Worm (Caenorhabditis elegans): Measurements from ENCODE around the gene C32H11.4.

Gene C32H11.4

DNA sequence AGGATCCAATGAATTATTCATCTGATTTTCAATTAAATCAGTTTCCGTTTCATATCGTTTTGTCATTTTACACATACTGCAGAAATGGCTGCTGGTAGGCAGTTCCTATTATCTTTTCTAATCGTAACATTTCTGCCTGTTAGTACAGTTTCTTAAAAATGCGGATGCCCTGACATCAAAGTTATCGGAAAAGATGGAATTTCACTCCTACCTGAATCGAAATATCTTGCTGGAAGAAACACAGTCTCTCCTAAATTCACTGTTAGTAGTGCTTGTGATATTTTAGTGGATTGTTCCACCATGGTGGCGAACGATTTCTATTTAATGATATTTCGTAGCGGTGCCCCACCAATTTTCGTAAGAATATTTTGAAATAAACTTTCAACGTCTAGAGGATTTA, 27.4 kb downstream of the C32H11.4 start, which contains the start of gene F55G11.10:
Gene F55G11.10, plus strand, starts transcription at position 301 of the 400 bp plus-strand sequence.
- TF ChIP-seq eyg-1 (tag; optimal IDR thresholded peaks at IDR 0.05) = no peak
- TF ChIP-seq che-1 (tag; optimal IDR thresholded peaks at IDR 0.05) = no peak
- no peak for TF ChIP-seq ceh-24 (tag; optimal IDR thresholded peaks at IDR 0.05)
- no peak for TF ChIP-seq hlh-13 (GFP tag; optimal IDR thresholded peaks at IDR 0.05)
- TF ChIP-seq ceh-6 (GFP tag; optimal IDR thresholded peaks at IDR 0.05) = no peak
- no peak for TF ChIP-seq ceh-14 (tag; optimal IDR thresholded peaks at IDR 0.05)
- no peak for TF ChIP-seq hlh-30 (tag; optimal IDR thresholded peaks at IDR 0.05; ENCODE audit: insufficient read depth)
- no peak for TF ChIP-seq mec-3 (tag; optimal IDR thresholded peaks at IDR 0.05; ENCODE audit: borderline replicate concordance)
- no peak for TF ChIP-seq pha-4 (tag; optimal IDR thresholded peaks at IDR 0.05)
- TF ChIP-seq ceh-19 (GFP tag; optimal IDR thresholded peaks at IDR 0.05) = no peak
- TF ChIP-seq madf-2 (tag; optimal IDR thresholded peaks at IDR 0.05) = no peak
- no peak for TF ChIP-seq npax-4 (tag; optimal IDR thresholded peaks at IDR 0.05)
- no peak for TF ChIP-seq tbx-7 (tag; optimal IDR thresholded peaks at IDR 0.05)

DNA sequence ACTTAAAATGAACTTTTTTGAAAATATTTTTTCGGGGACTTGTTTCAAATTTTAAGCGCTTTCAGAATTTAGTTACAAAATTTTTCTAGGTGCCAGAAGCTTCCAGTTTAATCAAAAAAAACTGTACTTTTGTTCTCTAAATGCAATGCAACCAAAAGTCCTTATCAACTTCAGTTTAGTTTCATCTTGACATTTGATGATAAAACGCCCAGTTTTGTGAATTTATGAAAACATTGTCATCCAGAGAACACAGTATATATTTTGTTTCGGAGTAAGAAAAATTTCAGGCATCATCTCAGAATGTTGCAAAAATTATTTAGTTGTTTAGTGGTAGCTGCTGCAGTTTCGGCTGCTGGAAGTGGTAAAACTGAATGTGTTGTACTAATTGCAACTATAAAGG, 36.7 kb downstream of the C32H11.4 start, which contains the start of gene F55G11.6:
Gene F55G11.6, plus strand, starts transcription at position 301 of the 400 bp plus-strand sequence.
- TF ChIP-seq rnt-1 (tag; optimal IDR thresholded peaks at IDR 0.05) = no peak
- TF ChIP-seq sox-4 (tag; optimal IDR thresholded peaks at IDR 0.05) = no peak
- TF ChIP-seq lim-6 (tag; optimal IDR thresholded peaks at IDR 0.05) = no peak
- TF ChIP-seq elt-4 (tag; optimal IDR thresholded peaks at IDR 0.05) = no peak
- no peak for TF ChIP-seq K02D7.2 (tag; optimal IDR thresholded peaks at IDR 0.05)
- no peak for TF ChIP-seq ceh-45 (GFP tag; IDR thresholded peaks at IDR 0.05)
- TF ChIP-seq fkh-6 (tag; optimal IDR thresholded peaks at IDR 0.05) = no peak
- no peak for TF ChIP-seq tbx-7 (tag; optimal IDR thresholded peaks at IDR 0.05)
- TF ChIP-seq che-1 (tag; optimal IDR thresholded peaks at IDR 0.05) = no peak
- TF ChIP-seq ceh-18 (tag; optimal IDR thresholded peaks at IDR 0.05) = no peak
- no peak for TF ChIP-seq ceh-48 (tag; optimal IDR thresholded peaks at IDR 0.05)
- no peak for TF ChIP-seq ama-1 (optimal IDR thresholded peaks at IDR 0.05)
- no peak for TF ChIP-seq nhr-11 (tag; optimal IDR thresholded peaks at IDR 0.05)
- no peak for TF ChIP-seq unc-42 (tag; optimal IDR thresholded peaks at IDR 0.05)
- no peak for TF ChIP-seq unc-86 (tag; optimal IDR thresholded peaks at IDR 0.05)

DNA sequence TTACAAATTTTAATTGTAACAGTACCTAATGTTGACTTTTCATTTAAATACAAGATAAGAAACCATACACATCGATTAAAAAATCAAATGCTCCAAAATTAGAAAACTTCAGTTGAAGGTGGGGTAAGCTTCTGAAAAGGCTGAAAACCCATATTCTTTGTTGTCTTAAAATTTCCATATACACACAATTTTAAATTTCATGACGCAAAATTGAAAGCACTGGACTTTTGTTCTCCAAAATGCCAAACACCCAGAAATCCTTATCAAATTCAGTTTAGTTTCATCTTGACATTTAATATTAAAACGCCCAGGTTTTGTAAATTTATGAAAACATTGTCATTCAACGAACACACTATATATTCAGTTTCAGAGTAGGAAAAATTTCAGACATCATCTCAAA, 39.1 kb downstream of the C32H11.4 start, which contains the start of gene F55G11.7:
Gene F55G11.7, plus strand, starts transcription at position 301 of the 400 bp plus-strand sequence.
- no peak for TF ChIP-seq fax-1 (tag; optimal IDR thresholded peaks at IDR 0.05)
- TF ChIP-seq nhr-11 (tag; optimal IDR thresholded peaks at IDR 0.05) = no peak
- no peak for TF ChIP-seq fkh-6 (tag; optimal IDR thresholded peaks at IDR 0.05)
- TF ChIP-seq unc-55 (GFP tag; optimal IDR thresholded peaks at IDR 0.05) = no peak

DNA sequence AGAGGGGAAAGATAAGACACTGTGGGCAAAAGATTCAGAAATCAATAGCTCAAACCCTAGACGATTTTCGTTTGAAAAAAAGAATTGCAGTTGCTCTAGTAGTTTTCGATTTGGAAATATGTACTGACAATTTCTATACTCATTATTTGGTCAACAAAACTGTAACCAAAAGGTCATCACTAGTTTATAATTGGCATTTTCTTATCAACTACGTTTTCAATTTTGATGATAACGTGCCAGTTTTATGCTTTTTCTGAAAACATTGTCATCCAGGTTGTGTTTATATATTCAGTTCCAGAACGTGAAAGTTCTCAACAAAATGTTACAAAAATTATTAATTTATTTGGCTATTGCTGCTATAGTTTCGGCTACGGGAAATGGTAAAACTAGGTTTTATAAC, 41.5 kb downstream of the C32H11.4 start, which contains the start of gene F55G11.8:
Gene F55G11.8, plus strand, starts transcription at position 245 of the 400 bp plus-strand sequence.
- TF ChIP-seq K02D7.2 (tag; optimal IDR thresholded peaks at IDR 0.05) = no peak
- TF ChIP-seq elt-2 (tag; optimal IDR thresholded peaks at IDR 0.05) = peak; percentile 3

DNA sequence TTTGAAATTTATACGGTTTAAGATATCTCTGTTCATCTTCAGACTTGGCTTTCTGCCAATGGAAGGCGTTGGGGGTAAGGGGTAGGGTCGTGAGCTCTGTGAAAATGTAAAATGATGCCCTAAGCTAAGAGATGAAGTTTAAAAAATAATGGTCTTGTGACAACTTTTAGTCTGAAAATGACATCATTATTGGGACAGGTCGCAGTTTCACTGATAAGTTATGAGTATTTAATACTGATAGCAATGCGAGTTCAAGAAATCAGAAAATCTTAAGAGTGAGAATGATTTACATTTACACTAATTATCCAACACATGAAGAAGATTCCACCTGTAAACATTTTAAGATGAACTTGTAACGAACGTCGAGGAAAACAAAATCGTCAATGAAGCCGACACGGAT, 43.6 kb downstream of the C32H11.4 start:
- TF ChIP-seq sox-4 (tag; optimal IDR thresholded peaks at IDR 0.05) (no peak), lin-11 (tag; optimal IDR thresholded peaks at IDR 0.05) (no peak), ceh-6 (GFP tag; optimal IDR thresholded peaks at IDR 0.05) (no peak), pha-2 (tag; optimal IDR thresholded peaks at IDR 0.05) (no peak), ceh-30 (tag; optimal IDR thresholded peaks at IDR 0.05) (no peak), eyg-1 (tag; optimal IDR thresholded peaks at IDR 0.05) (no peak), hlh-30 (tag; optimal IDR thresholded peaks at IDR 0.05; ENCODE audit: insufficient read depth) (no peak), ttx-3 (tag; optimal IDR thresholded peaks at IDR 0.05) (no peak)

DNA sequence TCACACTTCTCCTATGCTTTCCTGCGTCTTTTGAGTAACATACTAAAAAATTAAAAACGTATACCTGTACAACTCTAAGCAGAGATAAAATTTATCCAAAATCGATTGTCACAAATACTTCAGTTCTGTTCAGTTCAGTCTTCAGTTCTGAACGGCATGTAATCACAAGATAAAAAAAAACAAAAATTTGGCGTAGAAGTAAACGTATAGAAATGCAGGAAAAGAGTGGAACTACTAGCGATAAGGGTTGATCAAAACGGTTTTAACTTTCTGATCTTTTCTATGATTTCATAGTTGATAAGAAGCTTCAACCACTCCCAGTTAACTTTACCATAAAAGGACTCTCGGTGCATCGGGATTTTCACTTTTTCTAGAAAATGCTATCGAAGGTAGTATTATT, 44.0 kb downstream of the C32H11.4 start, which contains the start of gene dod-22:
Gene dod-22, plus strand, starts transcription at position 301 of the 400 bp plus-strand sequence.
- no peak for TF ChIP-seq dmd-4 (tag; optimal IDR thresholded peaks at IDR 0.05; ENCODE audit: borderline replicate concordance)
